Worm (Caenorhabditis elegans) whole organism, L1 larva: ENCODE results near the gene gsnl-1.

Experiments
- C16A3.4 ChIP-seq: fragments of 150-350 bp; optimal IDR thresholded peaks from 2 replicates; lab custom pipeline; 2014; ENCODE audit warnings: missing biosample characterization, missing genetic modification characterization
- F16B12.6 ChIP-seq: fragments of 150-350 bp; optimal IDR thresholded peaks from 2 replicates; lab custom pipeline; 2014; ENCODE audit warnings: missing biosample characterization, missing genetic modification characterization
- alr-1 ChIP-seq: fragments of 200-800 bp; sonication (Bioruptor generic); optimal IDR thresholded peaks from 2 replicates; lab custom pipeline; 2018; ENCODE audit warnings: borderline replicate concordance, mild to moderate bottlenecking, missing genetic modification characterization, missing compliant biosample characterization
- aly-2 ChIP-seq: fragments of 150-350 bp; optimal IDR thresholded peaks from 2 replicates; lab custom pipeline; 2014; ENCODE audit warnings: missing biosample characterization, missing genetic modification characterization
- ceh-63 ChIP-seq: fragments of 200-800 bp; sonication (Bioruptor generic); optimal IDR thresholded peaks from 2 replicates; lab custom pipeline; 2018; ENCODE audit warnings: mild to moderate bottlenecking, missing genetic modification characterization, missing compliant biosample characterization
- ceh-8 ChIP-seq: fragments of 200-800 bp; sonication (Bioruptor generic); optimal IDR thresholded peaks from 2 replicates; lab custom pipeline; 2018; ENCODE audit warnings: mild to moderate bottlenecking, missing genetic modification characterization, moderate library complexity, missing compliant biosample characterization
- ces-1 ChIP-seq: fragments of 150-350 bp; optimal IDR thresholded peaks from 2 replicates; lab custom pipeline; 2014; ENCODE audit warnings: missing biosample characterization, missing genetic modification reagents, missing genetic modification characterization
- dsc-1 ChIP-seq: sonication (generic microtip); optimal IDR thresholded peaks from 2 replicates; lab custom pipeline; 2016; ENCODE audit warnings: mild to moderate bottlenecking, missing genetic modification characterization, missing compliant biosample characterization
- efl-1 ChIP-seq, 4 experiments: fragments of 150-350 bp; optimal IDR thresholded peaks in 3 of 4; peaks in 1 of 4; 1 replicate in 1 of 4; 2 replicates in 3 of 4; lab custom pipeline; 2014; ENCODE audit warnings: missing biosample characterization in 2 of 4, missing genetic modification characterization in 2 of 4, missing genetic modification reagents in 2 of 4
- egl-13 ChIP-seq: sonication (generic microtip); optimal IDR thresholded peaks from 2 replicates; lab custom pipeline; 2016; ENCODE audit warnings: missing genotype, missing genetic modification reagents, missing genetic modification characterization, missing compliant biosample characterization
- elt-2 ChIP-seq: sonication (generic microtip); optimal IDR thresholded peaks from 2 replicates; lab custom pipeline; 2016; ENCODE audit warnings: missing genetic modification characterization, mild to moderate bottlenecking, inconsistent platforms, missing compliant biosample characterization, missing genetic modification reagents
- elt-3 ChIP-seq, 6 experiments: fragments of 150-350 bp in 1 of 6; sonication (generic microtip); optimal IDR thresholded peaks; 2 replicates each; lab custom pipeline; 2017 to 2018; ENCODE audit warnings: missing biosample characterization in 6 of 6, missing genetic modification characterization in 6 of 6, inconsistent platforms in 1 of 6
- fkh-8 ChIP-seq: sonication (generic microtip); optimal IDR thresholded peaks from 2 replicates; lab custom pipeline; 2016; ENCODE audit warnings: mild to moderate bottlenecking, missing genetic modification characterization, missing compliant biosample characterization
- fos-1 ChIP-seq: fragments of 150-350 bp; optimal IDR thresholded peaks from 2 replicates; lab custom pipeline; 2014; ENCODE audit warnings: missing biosample characterization, missing genetic modification characterization
- grh-1 ChIP-seq: fragments of 200-800 bp; sonication (Bioruptor generic); IDR thresholded peaks from 2 replicates; pipeline ENCODE4 v1.3.6; 2022; ENCODE audit warnings: missing genetic modification reagents, missing genetic modification characterization, missing compliant biosample characterization
- hpl-2 ChIP-seq: fragments of 150-350 bp; optimal IDR thresholded peaks from 2 replicates; lab custom pipeline; 2014; ENCODE audit warnings: missing biosample characterization, missing genetic modification reagents, missing genetic modification characterization
- irx-1 ChIP-seq: sonication (generic microtip); optimal IDR thresholded peaks from 2 replicates; lab custom pipeline; 2016; ENCODE audit warnings: missing genetic modification characterization, missing compliant biosample characterization
- jun-1 ChIP-seq: fragments of 150-350 bp; optimal IDR thresholded peaks from 2 replicates; lab custom pipeline; 2014; ENCODE audit warnings: missing biosample characterization, missing genetic modification reagents, missing genetic modification characterization
- lin-13 ChIP-seq: fragments of 150-350 bp; optimal IDR thresholded peaks from 2 replicates; lab custom pipeline; 2014; ENCODE audit warnings: missing biosample characterization, missing genetic modification reagents, missing genetic modification characterization
- lin-14 ChIP-seq: fragments of 200-800 bp; sonication (Bioruptor generic); optimal IDR thresholded peaks from 2 replicates; lab custom pipeline; 2018; ENCODE audit warnings: mild to moderate bottlenecking, missing genetic modification characterization, moderate library complexity, missing compliant biosample characterization
- lir-3 ChIP-seq: sonication (generic microtip); optimal IDR thresholded peaks from 2 replicates; lab custom pipeline; 2016; ENCODE audit warnings: mild to moderate bottlenecking, missing genetic modification characterization, moderate library complexity, missing compliant biosample characterization; ENCODE audit not compliant: poor library complexity
- lsy-2 ChIP-seq, 2 experiments: fragments of 150-350 bp; optimal IDR thresholded peaks; 2 replicates each; lab custom pipeline; 2014; ENCODE audit warnings: missing biosample characterization in 2 of 2, missing genetic modification characterization in 2 of 2
- mab-9 ChIP-seq: fragments of 200-800 bp; sonication (Bioruptor generic); IDR thresholded peaks from 2 replicates; pipeline ENCODE4 v1.3.6; 2022; ENCODE audit warnings: missing genetic modification reagents, missing genetic modification characterization, missing compliant biosample characterization
- mef-2 ChIP-seq: fragments of 150-350 bp; optimal IDR thresholded peaks from 2 replicates; lab custom pipeline; 2014; ENCODE audit warnings: missing biosample characterization, missing genetic modification characterization
- mep-1 ChIP-seq: fragments of 150-350 bp; optimal IDR thresholded peaks from 2 replicates; lab custom pipeline; 2014; ENCODE audit warnings: missing biosample characterization, missing genetic modification characterization
- nhr-11 ChIP-seq: fragments of 150-350 bp; optimal IDR thresholded peaks from 2 replicates; lab custom pipeline; 2014; ENCODE audit warnings: missing biosample characterization, missing genetic modification characterization
- nhr-12 ChIP-seq: sonication (generic microtip); optimal IDR thresholded peaks from 2 replicates; lab custom pipeline; 2017; ENCODE audit warnings: missing biosample characterization, missing genetic modification characterization
- nhr-19 ChIP-seq: fragments of 200-800 bp; sonication (Bioruptor generic); conservative IDR thresholded peaks from 2 replicates; pipeline ENCODE4 v1.3.6; 2022; ENCODE audit warnings: missing genetic modification characterization, missing compliant biosample characterization
- nhr-28 ChIP-seq: fragments of 150-350 bp; optimal IDR thresholded peaks from 2 replicates; lab custom pipeline; 2014; ENCODE audit warnings: missing biosample characterization, missing genetic modification characterization
- nhr-71 ChIP-seq: sonication (generic microtip); optimal IDR thresholded peaks from 2 replicates; lab custom pipeline; 2016; ENCODE audit warnings: mild to moderate bottlenecking, missing genetic modification characterization, moderate library complexity, missing compliant biosample characterization
- nhr-76 ChIP-seq: sonication (generic microtip); optimal IDR thresholded peaks from 2 replicates; lab custom pipeline; 2017; ENCODE audit warnings: missing biosample characterization, missing genetic modification characterization
- nhr-84 ChIP-seq: sonication (generic microtip); optimal IDR thresholded peaks from 2 replicates; lab custom pipeline; 2017; ENCODE audit warnings: missing biosample characterization, missing genetic modification characterization
- nhr-90 ChIP-seq: sonication (generic microtip); optimal IDR thresholded peaks from 2 replicates; lab custom pipeline; 2016; ENCODE audit warnings: mild to moderate bottlenecking, missing genetic modification characterization, missing compliant biosample characterization; ENCODE audit not compliant: poor library complexity
- pag-3 ChIP-seq: sonication (generic microtip); optimal IDR thresholded peaks from 2 replicates; lab custom pipeline; 2017; ENCODE audit warnings: missing genetic modification characterization, mild to moderate bottlenecking, missing compliant biosample characterization, antibody characterized with exemption, borderline replicate concordance; ENCODE audit not compliant: insufficient read depth
- pqm-1 ChIP-seq: sonication (generic microtip); optimal IDR thresholded peaks from 3 replicates; lab custom pipeline; 2017; ENCODE audit warnings: missing biosample characterization, missing genetic modification characterization
- rnt-1 ChIP-seq: sonication (generic microtip); optimal IDR thresholded peaks from 2 replicates; lab custom pipeline; 2016; ENCODE audit warnings: mild to moderate bottlenecking, missing genetic modification characterization, moderate library complexity, missing compliant biosample characterization
- skn-1 ChIP-seq: fragments of 150-350 bp; optimal IDR thresholded peaks from 2 replicates; lab custom pipeline; 2014; ENCODE audit warnings: missing biosample characterization, missing genetic modification characterization
- snpc-4 ChIP-seq: fragments of 150-350 bp; optimal IDR thresholded peaks from 2 replicates; lab custom pipeline; 2014; ENCODE audit warnings: missing biosample characterization, missing genetic modification characterization
- sox-4 ChIP-seq: sonication (generic microtip); optimal IDR thresholded peaks from 2 replicates; lab custom pipeline; 2016; ENCODE audit warnings: missing genetic modification characterization, missing compliant biosample characterization
- sptf-1 ChIP-seq: fragments of 150-350 bp; optimal IDR thresholded peaks from 2 replicates; lab custom pipeline; 2014; ENCODE audit warnings: missing biosample characterization, missing genetic modification characterization
- sup-37 ChIP-seq: fragments of 200-800 bp; sonication (Bioruptor generic); optimal IDR thresholded peaks from 2 replicates; lab custom pipeline; 2018; ENCODE audit warnings: mild to moderate bottlenecking, missing genetic modification characterization, missing compliant biosample characterization
- tbx-2 ChIP-seq: sonication (generic microtip); optimal IDR thresholded peaks from 2 replicates; lab custom pipeline; 2016; ENCODE audit warnings: missing genetic modification characterization, missing compliant biosample characterization
- tlp-1 ChIP-seq: fragments of 150-350 bp; optimal IDR thresholded peaks from 2 replicates; lab custom pipeline; 2014; ENCODE audit warnings: missing biosample characterization, missing genetic modification characterization
- unc-30 ChIP-seq: sonication (generic microtip); optimal IDR thresholded peaks from 2 replicates; lab custom pipeline; 2017; ENCODE audit warnings: missing biosample characterization, missing genetic modification characterization
- unc-86 ChIP-seq: sonication (generic microtip); optimal IDR thresholded peaks from 2 replicates; lab custom pipeline; 2016; ENCODE audit warnings: missing genetic modification characterization, missing compliant biosample characterization
- vab-15 ChIP-seq: sonication (generic microtip); optimal IDR thresholded peaks from 2 replicates; lab custom pipeline; 2017; ENCODE audit warnings: missing genotype, mild to moderate bottlenecking, missing genetic modification characterization, missing compliant biosample characterization
- xbp-1 ChIP-seq: sonication (generic microtip); optimal IDR thresholded peaks from 2 replicates; lab custom pipeline; 2016; ENCODE audit warnings: missing genetic modification characterization, missing compliant biosample characterization
- zag-1 ChIP-seq: fragments of 150-350 bp; optimal IDR thresholded peaks from 2 replicates; lab custom pipeline; 2014; ENCODE audit warnings: missing biosample characterization, missing genetic modification characterization
- ztf-11 ChIP-seq, 2 experiments: sonication (generic microtip); optimal IDR thresholded peaks; 2 replicates each; lab custom pipeline; 2016 to 2017; ENCODE audit warnings: missing genetic modification characterization in 2 of 2, missing biosample characterization in 1 of 2, missing compliant biosample characterization in 1 of 2

The gsnl-1 gene

DNA sequence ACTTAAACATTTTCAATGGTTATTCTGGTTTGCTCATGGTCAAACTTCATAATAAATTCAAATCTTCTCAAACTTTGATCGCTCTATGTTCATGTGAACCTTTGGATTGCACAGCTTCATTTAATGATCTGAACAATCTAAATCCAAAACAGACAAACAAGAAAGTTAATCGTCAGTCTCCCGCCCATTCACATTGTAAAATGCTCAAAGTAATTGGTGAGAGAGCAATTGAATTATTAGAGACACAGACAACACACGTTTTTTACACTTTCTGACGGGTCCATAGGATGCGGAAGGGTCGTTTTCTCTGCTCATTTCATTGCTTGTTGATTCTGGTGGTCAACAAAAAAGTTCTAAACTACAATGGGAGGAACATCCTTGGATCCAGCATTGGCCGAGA, at the start of gene gsnl-1:
Gene gsnl-1, plus strand, starts transcription at position 301 of the 400 bp plus-strand sequence.
- TF ChIP-seq tlp-1 (no peak), C16A3.4 (tag; lab: Kevin White, UChicago) (no peak), tbx-2 (tag; lab: Kevin White, UChicago) (no peak), lin-14 (peak; percentile 37), snpc-4 (no peak), alr-1 (tag; lab: Kevin White, UChicago) (no peak), nhr-84 (tag; lab: Kevin White, UChicago) (no peak), nhr-11 (tag; lab: Kevin White, UChicago) (no peak), zag-1 (no peak), aly-2 (tag; lab: Kevin White, UChicago) (no peak), sup-37 (GFP tag; lab: Kevin White, UChicago) (no peak), ceh-63 (GFP tag; lab: Kevin White, UChicago) (no peak), elt-3 (tag; optimal IDR thresholded peaks at IDR 0.05; lab: Kevin White, UChicago) (no peak), F16B12.6 (tag; lab: Kevin White, UChicago) (no peak), rnt-1 (tag; lab: Kevin White, UChicago) (peak; percentile 20), fos-1 (no peak), sptf-1 (tag; lab: Kevin White, UChicago) (no peak), nhr-19 (GFP tag; lab: Robert Waterston, UW) (peak; percentile 19; the same call in 1 of the 2 replicates), nhr-71 (peak; percentile 19), dsc-1 (tag; lab: Kevin White, UChicago) (peak; percentile 70)

DNA sequence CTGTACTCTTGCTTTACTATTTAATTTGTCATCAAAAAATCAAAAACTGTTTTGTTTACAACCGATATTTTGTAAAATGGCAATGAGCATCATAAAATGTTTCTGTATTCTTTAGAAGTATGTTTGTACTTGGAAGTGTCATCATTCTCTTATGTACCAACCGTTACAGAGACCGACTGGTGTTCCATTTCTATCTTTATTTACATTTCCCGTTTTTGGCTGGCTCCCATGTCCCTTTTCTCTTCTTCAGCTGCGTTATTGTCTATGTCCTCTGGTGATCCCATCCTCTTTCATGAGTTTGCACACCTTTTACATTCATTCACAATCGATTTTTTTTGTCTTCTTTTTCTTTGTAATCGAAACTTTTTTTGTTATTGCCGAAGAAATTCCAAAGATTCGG, 45.4 kb upstream of the gsnl-1 start:
- TF ChIP-seq nhr-90 (tag; lab: Kevin White, UChicago) (no peak), nhr-76 (no peak), mep-1 (tag; lab: Kevin White, UChicago) (no peak), jun-1 (no peak), lin-13 (GFP tag; lab: Kevin White, UChicago) (no peak), nhr-28 (tag; lab: Kevin White, UChicago) (no peak), skn-1 (no peak), F16B12.6 (tag; lab: Kevin White, UChicago) (no peak), pqm-1 (tag; lab: Kevin White, UChicago) (no peak), unc-86 (tag; lab: Kevin White, UChicago) (no peak), irx-1 (tag; lab: Kevin White, UChicago) (no peak), fkh-8 (no peak), lir-3 (tag; lab: Kevin White, UChicago) (no peak), pag-3 (tag; lab: Kevin White, UChicago) (no peak), snpc-4 (no peak), rnt-1 (tag; lab: Kevin White, UChicago) (no peak), nhr-12 (tag; lab: Kevin White, UChicago) (no peak), mef-2 (no peak), sox-4 (tag; lab: Kevin White, UChicago) (no peak)

DNA sequence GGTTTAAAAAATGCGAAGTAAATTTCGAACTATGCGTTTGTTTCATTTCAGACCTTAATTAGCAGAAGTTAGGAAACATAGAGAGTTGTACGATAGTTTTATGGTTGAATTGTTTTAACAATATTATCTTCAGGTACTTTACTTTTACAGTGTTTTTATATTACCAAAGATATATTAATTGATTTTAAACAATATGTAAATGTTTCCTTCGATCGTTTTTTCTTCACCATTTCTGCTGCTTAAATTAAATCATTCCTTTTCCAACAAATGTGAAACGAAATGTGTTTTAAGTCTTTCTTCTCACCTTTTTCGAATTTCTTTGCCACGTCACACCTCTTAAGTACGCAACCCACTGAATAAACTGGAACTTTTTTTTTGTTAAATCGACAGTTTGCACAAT, 43.5 kb upstream of the gsnl-1 start:
- TF ChIP-seq hpl-2 (GFP tag; lab: Kevin White, UChicago) (no peak), xbp-1 (tag; lab: Kevin White, UChicago) (no peak), mab-9 (GFP tag; lab: Robert Waterston, UW) (no peak), ces-1 (GFP tag; lab: Kevin White, UChicago) (no peak), nhr-84 (tag; lab: Kevin White, UChicago) (no peak), ceh-8 (GFP tag; lab: Kevin White, UChicago) (no peak), ztf-11 (tag; optimal IDR thresholded peaks at IDR 0.05; lab: Kevin White, UChicago) (no peak), nhr-76 (no peak), pqm-1 (tag; lab: Kevin White, UChicago) (no peak), nhr-11 (tag; lab: Kevin White, UChicago) (no peak), rnt-1 (tag; lab: Kevin White, UChicago) (no peak), vab-15 (no peak), F16B12.6 (tag; lab: Kevin White, UChicago) (no peak), jun-1 (no peak), efl-1 (optimal IDR thresholded peaks at IDR 0.05; lab: Kevin White, UChicago) (no peak), efl-1 (GFP tag; optimal IDR thresholded peaks at IDR 0.05 in 1 of 2; lab: Kevin White, UChicago) (no peak), elt-2 (tag; lab: Kevin White, UChicago) (no peak), lsy-2 (tag; optimal IDR thresholded peaks at IDR 0.05; lab: Kevin White, UChicago) (no peak), grh-1 (GFP tag; lab: Robert Waterston, UW) (no peak), unc-30 (tag; lab: Kevin White, UChicago) (no peak), egl-13 (no peak)
